Worm (Caenorhabditis elegans) whole organism, late embryonic: ENCODE results near the gene ttr-44.

Source experiments
- F13H6.1 ChIP-seq: sonication (generic microtip); optimal IDR thresholded peaks from 2 replicates; lab custom pipeline; 2016; ENCODE audit warnings: missing genetic modification characterization, missing compliant biosample characterization
- K02D7.2 ChIP-seq: sonication (generic microtip); optimal IDR thresholded peaks from 2 replicates; lab custom pipeline; 2017; ENCODE audit warnings: mild to moderate bottlenecking, missing genetic modification characterization, missing compliant biosample characterization
- Y22D7AL.16 ChIP-seq: sonication (generic microtip); optimal IDR thresholded peaks from 2 replicates; lab custom pipeline; 2016; ENCODE audit warnings: missing genetic modification characterization, missing compliant biosample characterization
- ahr-1 ChIP-seq: sonication (generic microtip); optimal IDR thresholded peaks from 2 replicates; lab custom pipeline; 2016; ENCODE audit warnings: missing genetic modification characterization, missing compliant biosample characterization
- ceh-14 ChIP-seq: sonication (generic microtip); optimal IDR thresholded peaks from 2 replicates; lab custom pipeline; 2016; ENCODE audit warnings: missing genotype, missing genetic modification characterization, missing compliant biosample characterization
- ceh-18 ChIP-seq: sonication (generic microtip); optimal IDR thresholded peaks from 2 replicates; lab custom pipeline; 2016; ENCODE audit warnings: missing genetic modification characterization, missing compliant biosample characterization
- ceh-19 ChIP-seq: fragments of 200-800 bp; sonication (Bioruptor generic); optimal IDR thresholded peaks from 2 replicates; lab custom pipeline; 2018; ENCODE audit warnings: mild to moderate bottlenecking, missing genetic modification characterization, missing compliant biosample characterization
- ceh-2 ChIP-seq: sonication (generic microtip); optimal IDR thresholded peaks from 2 replicates; lab custom pipeline; 2016; ENCODE audit warnings: missing genotype, missing genetic modification characterization, missing compliant biosample characterization
- ceh-22 ChIP-seq: sonication (generic microtip); optimal IDR thresholded peaks from 2 replicates; lab custom pipeline; 2017; ENCODE audit warnings: missing biosample characterization, missing genetic modification characterization
- ceh-30 ChIP-seq: fragments of 150-350 bp; optimal IDR thresholded peaks from 2 replicates; lab custom pipeline; 2014; ENCODE audit warnings: missing biosample characterization, missing genetic modification characterization
- ceh-45 ChIP-seq: fragments of 200-800 bp; sonication (Bioruptor generic); IDR thresholded peaks from 2 replicates; pipeline ENCODE4 v1.3.6; 2022; ENCODE audit warnings: missing genetic modification reagents, missing genetic modification characterization, missing compliant biosample characterization
- dve-1 ChIP-seq: sonication (generic microtip); optimal IDR thresholded peaks from 2 replicates; lab custom pipeline; 2017; ENCODE audit warnings: antibody characterized with exemption, mild to moderate bottlenecking, missing genetic modification characterization, missing compliant biosample characterization
- elt-4 ChIP-seq: sonication (generic microtip); optimal IDR thresholded peaks from 2 replicates; lab custom pipeline; 2016; ENCODE audit warnings: missing genetic modification characterization, missing compliant biosample characterization
- eyg-1 ChIP-seq: sonication (generic microtip); optimal IDR thresholded peaks from 2 replicates; lab custom pipeline; 2016; ENCODE audit warnings: missing genotype, missing genetic modification characterization, missing compliant biosample characterization
- fax-1 ChIP-seq: sonication (generic microtip); optimal IDR thresholded peaks from 2 replicates; lab custom pipeline; 2016; ENCODE audit warnings: missing genotype, missing genetic modification characterization, missing compliant biosample characterization
- hlh-30 ChIP-seq: sonication (generic microtip); optimal IDR thresholded peaks from 2 replicates; lab custom pipeline; 2017; ENCODE audit warnings: antibody characterized with exemption, missing genetic modification characterization, missing compliant biosample characterization; ENCODE audit not compliant: insufficient read depth
- lin-11 ChIP-seq: fragments of 200-800 bp; sonication (Bioruptor generic); optimal IDR thresholded peaks from 2 replicates; lab custom pipeline; 2018; ENCODE audit warnings: mild to moderate bottlenecking, missing genetic modification characterization, missing compliant biosample characterization
- madf-2 ChIP-seq: sonication (generic microtip); optimal IDR thresholded peaks from 2 replicates; lab custom pipeline; 2017; ENCODE audit warnings: missing genetic modification characterization, missing compliant biosample characterization
- nhr-232 ChIP-seq: sonication (generic microtip); optimal IDR thresholded peaks from 2 replicates; lab custom pipeline; 2016; ENCODE audit warnings: missing genetic modification characterization, missing compliant biosample characterization
- npax-4 ChIP-seq: sonication (generic microtip); optimal IDR thresholded peaks from 2 replicates; lab custom pipeline; 2016; ENCODE audit warnings: missing genetic modification characterization, missing compliant biosample characterization
- pag-3 ChIP-seq: sonication (generic microtip); optimal IDR thresholded peaks from 2 replicates; lab custom pipeline; 2016; ENCODE audit warnings: missing compliant biosample characterization, missing genetic modification characterization, borderline replicate concordance
- pax-1 ChIP-seq: fragments of 150-350 bp; optimal IDR thresholded peaks from 2 replicates; lab custom pipeline; 2014; ENCODE audit warnings: missing biosample characterization, missing genetic modification characterization
- pha-4 ChIP-seq: fragments of 150-350 bp; optimal IDR thresholded peaks from 2 replicates; lab custom pipeline; 2018; ENCODE audit warnings: missing biosample characterization, missing genetic modification reagents, missing genetic modification characterization
- pqm-1 ChIP-seq: sonication (generic microtip); optimal IDR thresholded peaks from 2 replicates; lab custom pipeline; 2016; ENCODE audit warnings: missing genetic modification characterization, missing compliant biosample characterization
- pros-1 ChIP-seq: fragments of 150-350 bp; optimal IDR thresholded peaks from 2 replicates; lab custom pipeline; 2014; ENCODE audit warnings: missing biosample characterization, missing genetic modification reagents, missing genetic modification characterization
- ref-2 ChIP-seq: sonication (generic microtip); optimal IDR thresholded peaks from 2 replicates; lab custom pipeline; 2016; ENCODE audit warnings: missing genetic modification characterization, missing compliant biosample characterization
- rnt-1 ChIP-seq: sonication (generic microtip); optimal IDR thresholded peaks from 2 replicates; lab custom pipeline; 2016; ENCODE audit warnings: missing genetic modification characterization, missing compliant biosample characterization
- sdc-2 ChIP-seq: sonication (generic microtip); optimal IDR thresholded peaks from 2 replicates; lab custom pipeline; 2016; ENCODE audit warnings: missing genotype, missing genetic modification characterization, missing compliant biosample characterization
- ttx-3 ChIP-seq: sonication (generic microtip); optimal IDR thresholded peaks from 2 replicates; lab custom pipeline; 2016; ENCODE audit warnings: missing genetic modification reagents, missing genetic modification characterization, missing compliant biosample characterization
- unc-3 ChIP-seq, 2 experiments: fragments of 200-800 bp in 1 of 2; sonication (Bioruptor generic) in 1 of 2; sonication (generic microtip) in 1 of 2; conservative IDR thresholded peaks in 1 of 2; optimal IDR thresholded peaks in 1 of 2; 2 replicates each; pipeline versions ENCODE4 v1.3.6 to Lab custom; 2016 to 2022; ENCODE audit warnings: missing compliant biosample characterization in 2 of 2, missing genetic modification characterization in 2 of 2, missing genetic modification reagents in 1 of 2
- zip-5 ChIP-seq: sonication (generic microtip); optimal IDR thresholded peaks from 2 replicates; lab custom pipeline; 2016; ENCODE audit warnings: missing genetic modification characterization, missing compliant biosample characterization
- ztf-16 ChIP-seq: sonication (generic microtip); optimal IDR thresholded peaks from 2 replicates; lab custom pipeline; 2017; ENCODE audit warnings: missing genetic modification characterization, missing compliant biosample characterization

Gene ttr-44

DNA sequence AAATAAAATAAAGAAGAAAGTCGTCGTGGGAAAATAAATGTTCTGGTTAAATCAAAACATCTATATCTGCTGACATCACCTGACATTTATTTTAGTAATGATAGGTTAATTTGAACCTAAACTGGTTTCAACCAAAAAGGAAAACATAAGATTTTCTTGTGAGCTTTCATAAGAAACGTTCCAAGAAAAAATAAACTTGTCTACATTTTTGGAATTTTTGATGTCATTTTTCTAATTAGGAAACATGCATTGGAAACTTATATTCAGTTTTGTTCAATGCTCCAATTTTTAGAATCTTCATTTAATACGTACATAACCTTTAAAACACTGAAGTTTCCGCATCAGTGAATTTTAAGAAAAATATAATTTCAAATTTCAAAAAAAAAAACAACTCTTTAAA, 44.8 kb downstream of the ttr-44 start:
- TF ChIP-seq ceh-2 (no peak), ztf-16 (tag; lab: Kevin White, UChicago) (no peak), hlh-30 (tag; lab: Kevin White, UChicago) (no peak), pros-1 (tag; lab: Kevin White, UChicago) (no peak), lin-11 (tag; lab: Kevin White, UChicago) (no peak), sdc-2 (tag; lab: Kevin White, UChicago) (no peak), pha-4 (no peak), pqm-1 (tag; lab: Kevin White, UChicago) (no peak), fax-1 (tag; lab: Kevin White, UChicago) (no peak), K02D7.2 (no peak), elt-4 (tag; lab: Kevin White, UChicago) (no peak), ceh-22 (no peak), unc-3 (GFP tag; conservative IDR thresholded peaks at IDR 0.05; lab: Robert Waterston, UW) (no peak), unc-3 (tag; optimal IDR thresholded peaks at IDR 0.05; lab: Kevin White, UChicago) (no peak), ahr-1 (tag; lab: Kevin White, UChicago) (no peak), ttx-3 (tag; lab: Kevin White, UChicago) (no peak), ref-2 (tag; lab: Kevin White, UChicago) (no peak), ceh-18 (tag; lab: Kevin White, UChicago) (no peak), dve-1 (tag; lab: Kevin White, UChicago) (no peak)

DNA sequence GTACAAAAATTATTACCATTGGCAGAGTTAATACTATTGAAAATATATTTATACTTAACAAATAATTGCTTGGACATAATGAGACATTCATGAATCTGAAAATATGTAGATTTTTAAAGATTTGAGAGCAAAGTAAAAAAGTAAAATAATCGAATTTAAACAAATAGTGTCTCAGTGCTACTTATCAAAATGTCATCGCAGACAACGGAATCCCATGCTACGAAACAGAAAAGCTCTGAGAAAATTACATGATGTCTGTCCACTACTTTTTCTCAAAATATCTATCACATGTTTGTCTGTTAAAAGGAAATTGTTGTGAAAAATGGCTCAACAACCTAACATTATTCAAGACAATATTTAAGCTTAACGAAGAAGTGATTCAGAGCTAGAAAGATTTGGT, 46.2 kb downstream of the ttr-44 start, which contains the start of gene T10G3.4:
T10G3.4 (minus strand) TSS at position 101 of the 400 bp plus-strand sequence.
- TF ChIP-seq eyg-1 (tag; lab: Kevin White, UChicago), result no peak
- no peak for TF ChIP-seq pag-3

DNA sequence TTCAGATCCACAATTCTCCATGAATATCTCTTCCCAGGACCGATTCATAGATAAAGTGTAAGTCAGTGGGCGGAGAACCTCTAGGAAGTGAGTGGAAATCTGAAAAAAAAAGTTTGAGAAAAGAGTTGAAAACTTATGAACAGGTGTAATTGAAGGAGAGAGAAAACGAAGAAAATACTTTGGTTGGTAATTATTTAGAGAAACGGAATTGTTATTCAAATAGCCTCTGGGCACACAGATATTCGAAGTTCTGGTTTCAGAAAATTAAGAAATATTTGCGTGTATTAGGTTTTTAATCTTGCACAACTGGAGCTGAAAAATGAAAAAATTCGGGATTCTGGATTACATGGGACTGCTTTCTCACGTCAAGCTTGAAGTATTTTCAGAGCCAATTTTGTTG, 50.8 kb downstream of the ttr-44 start, which contains the start of gene T10G3.2:
T10G3.2 (minus strand) TSS at position 101 of the 400 bp plus-strand sequence.
- TF ChIP-seq F13H6.1 (no peak), zip-5 (no peak), ref-2 (tag; lab: Kevin White, UChicago) (no peak), ceh-30 (tag; lab: Kevin White, UChicago) (no peak), npax-4 (tag; lab: Kevin White, UChicago) (no peak), ceh-19 (GFP tag; lab: Kevin White, UChicago) (no peak), ceh-14 (tag; lab: Kevin White, UChicago) (no peak), rnt-1 (tag; lab: Kevin White, UChicago) (no peak), ceh-22 (no peak), madf-2 (tag; lab: Kevin White, UChicago) (no peak), Y22D7AL.16 (tag; lab: Kevin White, UChicago) (no peak), pax-1 (tag; lab: Kevin White, UChicago) (no peak), ceh-45 (GFP tag; lab: Robert Waterston, UW) (no peak), nhr-232 (no peak)
- TF ChIP-seq, all 69 proteins: peak for 0
